Fruit fly (Drosophila melanogaster) whole organism, adult: ENCODE data around the gene TfAP-2.

Source experiments
- CG14711 ChIP-seq: fragments of 200-800 bp; sonication (Bioruptor generic); optimal IDR thresholded peaks from 2 replicates; lab custom pipeline; 2018; ENCODE audit warnings: missing biosample characterization, mild to moderate bottlenecking, missing genetic modification characterization, moderate library complexity
- CG33017 ChIP-seq: fragments of 200-800 bp; sonication (Bioruptor generic); optimal IDR thresholded peaks from 2 replicates; lab custom pipeline; 2018; ENCODE audit warnings: missing biosample characterization, mild to moderate bottlenecking, missing genetic modification characterization, moderate library complexity

DNA sequence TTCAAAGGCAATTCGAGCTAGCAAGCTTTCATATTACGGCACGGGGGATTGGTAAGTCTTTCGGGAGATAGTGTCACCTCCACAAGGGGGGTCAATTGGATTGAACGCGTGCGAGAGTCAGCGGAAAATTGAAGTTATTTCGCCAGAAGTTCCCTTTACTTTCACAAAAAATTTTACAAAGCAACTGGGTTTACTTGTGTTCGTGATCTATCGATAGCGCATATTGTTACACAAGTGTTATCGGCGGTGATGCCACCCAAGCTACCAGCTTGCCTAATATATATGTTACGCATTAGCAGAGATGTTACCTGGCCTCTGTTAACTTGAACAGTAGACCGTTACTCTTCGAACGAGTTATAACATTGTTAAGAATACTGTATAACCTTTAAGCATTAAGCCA, 31.9 kb upstream of the TfAP-2 start, which contains the start of gene Wnk:
- TF ChIP-seq CG14711 (tag; lab: Kevin White, UChicago): no peak
- TF ChIP-seq CG33017 (tag; lab: Kevin White, UChicago): no peak
